Worm (Caenorhabditis elegans) whole organism, L4 larva: ENCODE measurements around the gene F28B1.2.

Source experiments
- F49E8.2 ChIP-seq: sonication (generic microtip); optimal IDR thresholded peaks from 2 replicates; lab custom pipeline; 2016; ENCODE audit warnings: missing compliant biosample characterization, mild to moderate bottlenecking, missing genetic modification characterization, borderline replicate concordance
- Y105C5A.15 ChIP-seq: fragments of 200-800 bp; sonication (Bioruptor generic); IDR thresholded peaks from 2 replicates; pipeline ENCODE4 v1.3.6; 2022; ENCODE audit warnings: missing genetic modification characterization, missing compliant biosample characterization
- Y48G9A.11 ChIP-seq: fragments of 200-800 bp; sonication (Bioruptor generic); IDR thresholded peaks from 2 replicates; pipeline ENCODE4 v1.3.6; 2022; ENCODE audit warnings: missing genetic modification reagents, missing genetic modification characterization, missing compliant biosample characterization
- ZK337.2 ChIP-seq: fragments of 200-800 bp; sonication (Bioruptor generic); IDR thresholded peaks from 2 replicates; pipeline ENCODE4 v1.3.6; 2022; ENCODE audit warnings: missing genetic modification reagents, missing genetic modification characterization, missing compliant biosample characterization
- aha-1 ChIP-seq: fragments of 150-350 bp; peaks from one replicate; lab custom pipeline; 2014; ENCODE audit warnings: missing biosample characterization, missing genetic modification characterization
- attf-4 ChIP-seq: sonication (generic microtip); optimal IDR thresholded peaks from 3 replicates; lab custom pipeline; 2017; ENCODE audit warnings: missing biosample characterization, missing genetic modification characterization
- ceh-28 ChIP-seq: fragments of 150-350 bp; optimal IDR thresholded peaks from 2 replicates; lab custom pipeline; 2014; ENCODE audit warnings: missing biosample characterization, missing genetic modification reagents, missing genetic modification characterization
- ceh-62 ChIP-seq: sonication (generic microtip); optimal IDR thresholded peaks from 2 replicates; lab custom pipeline; 2017; ENCODE audit warnings: missing biosample characterization, missing genetic modification characterization
- ctbp-1 ChIP-seq: fragments of 200-800 bp; sonication (Bioruptor generic); IDR thresholded peaks from 2 replicates; pipeline ENCODE4 v1.3.6; 2022; ENCODE audit warnings: missing genetic modification reagents, missing genetic modification characterization, missing compliant biosample characterization
- egl-27 ChIP-seq: sonication (generic microtip); optimal IDR thresholded peaks from 3 replicates; lab custom pipeline; 2017; ENCODE audit warnings: missing biosample characterization, missing genetic modification reagents, missing genetic modification characterization
- fos-1 ChIP-seq: fragments of 150-350 bp; optimal IDR thresholded peaks from 2 replicates; lab custom pipeline; 2014; ENCODE audit warnings: missing biosample characterization, missing genetic modification characterization
- mdt-29 ChIP-seq: fragments of 200-800 bp; sonication (Bioruptor generic); IDR thresholded peaks from 2 replicates; pipeline ENCODE4 v1.3.6; 2022; ENCODE audit warnings: missing genetic modification reagents, missing genetic modification characterization, missing compliant biosample characterization
- nhr-28 ChIP-seq: fragments of 150-350 bp; optimal IDR thresholded peaks from 2 replicates; lab custom pipeline; 2014; ENCODE audit warnings: missing biosample characterization, missing genetic modification characterization
- nhr-6 ChIP-seq: fragments of 150-350 bp; optimal IDR thresholded peaks from 2 replicates; lab custom pipeline; 2014; ENCODE audit warnings: missing biosample characterization, missing genetic modification characterization
- nhr-77 ChIP-seq: fragments of 150-350 bp; optimal IDR thresholded peaks from 2 replicates; lab custom pipeline; 2014; ENCODE audit warnings: missing biosample characterization, missing genetic modification characterization
- sdz-12 ChIP-seq: fragments of 200-800 bp; sonication (Bioruptor generic); optimal IDR thresholded peaks from 2 replicates; lab custom pipeline; 2018; ENCODE audit warnings: mild to moderate bottlenecking, missing genetic modification characterization, missing compliant biosample characterization
- set-16 ChIP-seq: fragments of 200-800 bp; sonication (Bioruptor generic); IDR thresholded peaks from 2 replicates; pipeline ENCODE4 v1.3.6; 2022; ENCODE audit warnings: missing genetic modification reagents, missing genetic modification characterization, missing compliant biosample characterization

The F28B1.2 gene

ce11 chrV:17094568-17094967 is 50.0 kb downstream of the F28B1.2 start:
- TF ChIP-seq mdt-29 (no peak), egl-27 (tag; lab: Kevin White, UChicago) (no peak), ceh-62 (tag; lab: Kevin White, UChicago) (no peak), Y105C5A.15 (GFP tag; lab: Robert Waterston, UW) (no peak), nhr-77 (tag; lab: Kevin White, UChicago) (no peak)

ce11 chrV:17098669-17099068 is 54.1 kb downstream of the F28B1.2 start, which contains the start of the genes ZK218.3 and ZK218.4:
Gene ZK218.3 (minus strand): TSS chrV:17098769.
Gene ZK218.4 (plus strand): TSS chrV:17098854.
- TF ChIP-seq attf-4 (tag; lab: Kevin White, UChicago) (no peak), nhr-28 (tag; lab: Kevin White, UChicago) (no peak), ZK337.2 (GFP tag; lab: Robert Waterston, UW) (no peak), ceh-28 (tag; lab: Kevin White, UChicago) (no peak), nhr-6 (no peak), sdz-12 (GFP tag; lab: Kevin White, UChicago) (no peak), aha-1 (tag; lab: Kevin White, UChicago) (no peak), fos-1 (tag; lab: Kevin White, UChicago) (no peak), set-16 (GFP tag; lab: Robert Waterston, UW) (no peak), Y48G9A.11 (no peak), F49E8.2 (no peak), ctbp-1 (GFP tag; lab: Robert Waterston, UW) (no peak)
- TF ChIP-seq, all 104 proteins: peak for 0
